Fruit fly (Drosophila melanogaster) whole organism, prepupa: ENCODE data around the gene Ldh.

Source experiments
- Blimp-1 ChIP-seq: fragments of 200-800 bp; sonication (Bioruptor generic); optimal IDR thresholded peaks from 3 replicates; lab custom pipeline; 2017; ENCODE audit warnings: missing biosample characterization, missing genetic modification characterization, mild to moderate bottlenecking, moderate library complexity, missing genetic modification reagents
- CG10631 ChIP-seq: fragments of 200-800 bp; sonication (Bioruptor generic); optimal IDR thresholded peaks from 2 replicates; lab custom pipeline; 2016; ENCODE audit warnings: missing biosample characterization, missing genetic modification characterization
- CG10669 ChIP-seq: fragments of 200-800 bp; sonication (Bioruptor generic); optimal IDR thresholded peaks from 3 replicates; lab custom pipeline; 2018; ENCODE audit warnings: missing biosample characterization, mild to moderate bottlenecking, missing genetic modification characterization, moderate library complexity
- CG11294 ChIP-seq: fragments of 200-800 bp; sonication (Bioruptor generic); IDR thresholded peaks from 2 replicates; pipeline ENCODE4 v1.3.6; 2022; ENCODE audit warnings: missing biosample characterization, missing genetic modification characterization
- CG11762 ChIP-seq: fragments of 200-800 bp; sonication (Bioruptor generic); optimal IDR thresholded peaks from 3 replicates; lab custom pipeline; 2016; ENCODE audit warnings: missing biosample characterization, missing genetic modification characterization; ENCODE audit not compliant: insufficient read depth
- CG11902 ChIP-seq: fragments of 200-800 bp; sonication (Bioruptor generic); optimal IDR thresholded peaks from 3 replicates; lab custom pipeline; 2016; ENCODE audit warnings: missing biosample characterization, missing genetic modification characterization
- CG15336 ChIP-seq: fragments of 200-800 bp; sonication (Bioruptor generic); IDR thresholded peaks from 2 replicates; pipeline ENCODE4 v1.3.6; 2022; ENCODE audit warnings: missing biosample characterization, missing genetic modification characterization
- CG1621 ChIP-seq: fragments of 200-800 bp; sonication (Bioruptor generic); optimal IDR thresholded peaks from 3 replicates; lab custom pipeline; 2018; ENCODE audit warnings: missing biosample characterization, mild to moderate bottlenecking, missing genetic modification characterization
- CG16779 ChIP-seq: fragments of 200-800 bp; sonication (Bioruptor generic); optimal IDR thresholded peaks from 3 replicates; lab custom pipeline; 2017; ENCODE audit warnings: missing biosample characterization, mild to moderate bottlenecking, missing genetic modification characterization
- CG3032 ChIP-seq: fragments of 200-800 bp; optimal IDR thresholded peaks from 2 replicates; lab custom pipeline; 2019; ENCODE audit warnings: missing biosample characterization, mild to moderate bottlenecking, missing genetic modification characterization, moderate library complexity
- CG31627 ChIP-seq: fragments of 200-800 bp; sonication (Bioruptor generic); optimal IDR thresholded peaks from 3 replicates; lab custom pipeline; 2016; ENCODE audit warnings: missing biosample characterization, missing genetic modification characterization
- CG4318 ChIP-seq: fragments of 200-800 bp; sonication (Bioruptor generic); optimal IDR thresholded peaks from 3 replicates; lab custom pipeline; 2017; ENCODE audit warnings: missing biosample characterization, mild to moderate bottlenecking, missing genetic modification characterization
- CG6276 ChIP-seq: fragments of 200-800 bp; sonication (Bioruptor generic); optimal IDR thresholded peaks from 2 replicates; lab custom pipeline; 2017; ENCODE audit warnings: missing biosample characterization, mild to moderate bottlenecking, missing genetic modification characterization
- CG6808 ChIP-seq: fragments of 200-800 bp; sonication (Bioruptor generic); optimal IDR thresholded peaks from 3 replicates; lab custom pipeline; 2017; ENCODE audit warnings: missing biosample characterization, missing genetic modification characterization, mild to moderate bottlenecking, moderate library complexity, missing genetic modification reagents
- CG6854 ChIP-seq: fragments of 200-800 bp; sonication (Bioruptor generic); optimal IDR thresholded peaks from 2 replicates; lab custom pipeline; 2017; ENCODE audit warnings: missing biosample characterization, mild to moderate bottlenecking, missing genetic modification characterization
- CG7368 ChIP-seq: fragments of 200-800 bp; sonication (Bioruptor generic); optimal IDR thresholded peaks from 3 replicates; lab custom pipeline; 2016; ENCODE audit warnings: missing biosample characterization, missing genetic modification characterization
- CG8319 ChIP-seq: fragments of 200-800 bp; sonication (Bioruptor generic); optimal IDR thresholded peaks from 3 replicates; lab custom pipeline; 2016; ENCODE audit warnings: missing biosample characterization, missing genetic modification characterization
- Eip78C ChIP-seq: fragments of 200-800 bp; sonication (Bioruptor generic); peaks from one replicate; lab custom pipeline; 2016; ENCODE audit warnings: missing biosample characterization, missing genetic modification characterization
- Eip93F ChIP-seq: fragments of 200-800 bp; sonication (Bioruptor generic); optimal IDR thresholded peaks from 2 replicates; lab custom pipeline; 2016; ENCODE audit warnings: missing biosample characterization, mild to moderate bottlenecking, missing genetic modification characterization
- Ets21C ChIP-seq: fragments of 200-800 bp; sonication (Bioruptor generic); optimal IDR thresholded peaks from 3 replicates; lab custom pipeline; 2016; ENCODE audit warnings: missing biosample characterization, missing genetic modification characterization
- Ets96B ChIP-seq: fragments of 200-800 bp; optimal IDR thresholded peaks from 2 replicates; lab custom pipeline; 2019; ENCODE audit warnings: missing biosample characterization, mild to moderate bottlenecking, missing genetic modification characterization, moderate library complexity
- Hr38 ChIP-seq: sonication (Bioruptor generic); optimal IDR thresholded peaks from 2 replicates; lab custom pipeline; 2016; ENCODE audit warnings: missing biosample characterization, missing genetic modification characterization
- Hr39 ChIP-seq: fragments of 200-800 bp; sonication (Bioruptor generic); optimal IDR thresholded peaks from 2 replicates; lab custom pipeline; 2016; ENCODE audit warnings: missing biosample characterization, missing genetic modification characterization
- Hr4 ChIP-seq: fragments of 200-800 bp; sonication (Bioruptor generic); optimal IDR thresholded peaks from 3 replicates; lab custom pipeline; 2016; ENCODE audit warnings: missing biosample characterization, missing genetic modification characterization
- Lpt ChIP-seq: fragments of 200-800 bp; sonication (Bioruptor generic); optimal IDR thresholded peaks from 3 replicates; lab custom pipeline; 2016; ENCODE audit warnings: missing biosample characterization, missing genetic modification characterization
- OdsH ChIP-seq: fragments of 200-800 bp; sonication (Bioruptor generic); optimal IDR thresholded peaks from 3 replicates; lab custom pipeline; 2016; ENCODE audit warnings: missing biosample characterization, missing genetic modification characterization
- Sox14 ChIP-seq: fragments of 200-800 bp; sonication (Bioruptor generic); optimal IDR thresholded peaks from 3 replicates; lab custom pipeline; 2016; ENCODE audit warnings: missing biosample characterization, missing genetic modification characterization
- Sox15 ChIP-seq: fragments of 200-800 bp; sonication (Bioruptor generic); optimal IDR thresholded peaks from 3 replicates; lab custom pipeline; 2016; ENCODE audit warnings: missing biosample characterization, missing genetic modification characterization
- achi ChIP-seq: fragments of 200-800 bp; sonication (Bioruptor generic); optimal IDR thresholded peaks from 3 replicates; lab custom pipeline; 2016; ENCODE audit warnings: missing biosample characterization, missing genetic modification characterization
- cyc ChIP-seq: fragments of 200-800 bp; sonication (Bioruptor generic); optimal IDR thresholded peaks from 3 replicates; lab custom pipeline; 2016; ENCODE audit warnings: missing biosample characterization, missing genetic modification characterization
- dsx ChIP-seq: fragments of 200-800 bp; optimal IDR thresholded peaks from 3 replicates; lab custom pipeline; 2019; ENCODE audit warnings: missing biosample characterization, mild to moderate bottlenecking, missing genetic modification characterization, moderate library complexity; ENCODE audit not compliant: poor library complexity, severe bottlenecking
- esn ChIP-seq: fragments of 200-800 bp; sonication (Bioruptor generic); optimal IDR thresholded peaks from 2 replicates; lab custom pipeline; 2016; ENCODE audit warnings: missing biosample characterization, mild to moderate bottlenecking, missing genetic modification characterization, moderate library complexity
- fd85E ChIP-seq: fragments of 200-800 bp; sonication (Bioruptor generic); optimal IDR thresholded peaks from 3 replicates; lab custom pipeline; 2016; ENCODE audit warnings: missing biosample characterization, missing genetic modification characterization
- fkh ChIP-seq: fragments of 200-800 bp; sonication (Bioruptor generic); optimal IDR thresholded peaks from 3 replicates; lab custom pipeline; 2017; ENCODE audit warnings: missing biosample characterization, mild to moderate bottlenecking, missing genetic modification characterization, moderate library complexity
- lz ChIP-seq: fragments of 200-800 bp; sonication (Bioruptor generic); optimal IDR thresholded peaks from 3 replicates; lab custom pipeline; 2016; ENCODE audit warnings: missing biosample characterization, missing genetic modification characterization
- net ChIP-seq: fragments of 200-800 bp; sonication (Bioruptor generic); optimal IDR thresholded peaks from 3 replicates; lab custom pipeline; 2016; ENCODE audit warnings: missing biosample characterization, missing genetic modification characterization
- pdm3 ChIP-seq: fragments of 200-800 bp; sonication (Bioruptor generic); optimal IDR thresholded peaks from 3 replicates; lab custom pipeline; 2016; ENCODE audit warnings: missing biosample characterization, missing genetic modification characterization
- spab ChIP-seq: fragments of 200-800 bp; sonication (Bioruptor generic); optimal IDR thresholded peaks from 2 replicates; lab custom pipeline; 2017; ENCODE audit warnings: missing biosample characterization, mild to moderate bottlenecking, missing genetic modification characterization, missing genetic modification reagents
- ss ChIP-seq, 2 experiments: fragments of 200-800 bp; sonication (Bioruptor generic); optimal IDR thresholded peaks; 2 replicates in 1 of 2; 3 replicates in 1 of 2; lab custom pipeline; 2017 to 2018; ENCODE audit warnings: mild to moderate bottlenecking in 2 of 2, missing biosample characterization in 2 of 2, missing genetic modification characterization in 2 of 2, moderate library complexity in 1 of 2
- svp ChIP-seq: fragments of 200-800 bp; sonication (Bioruptor generic); peaks from one replicate; lab custom pipeline; 2016; ENCODE audit warnings: missing biosample characterization, missing genetic modification characterization
- topi ChIP-seq: fragments of 200-800 bp; sonication (Bioruptor generic); optimal IDR thresholded peaks from 3 replicates; lab custom pipeline; 2016; ENCODE audit warnings: missing biosample characterization, missing genetic modification characterization
- vri ChIP-seq: fragments of 200-800 bp; sonication (Bioruptor generic); optimal IDR thresholded peaks from 3 replicates; lab custom pipeline; 2016; ENCODE audit warnings: missing biosample characterization, mild to moderate bottlenecking, missing genetic modification characterization

Ldh gene

dm6 chr3L:6262076-6262504 lies 404 bp downstream of the Ldh start:
- TF ChIP-seq CG31627 (GFP tag; lab: Kevin White, UChicago): no peak

- TF ChIP-seq fd85E (GFP tag; lab: Kevin White, UChicago) (no peak), Eip93F (GFP tag; lab: Kevin White, UChicago) (no peak), CG6808 (no peak), CG7368 (GFP tag; lab: Kevin White, UChicago) (no peak), CG15336 (no peak), Hr4 (no peak), Ets21C (no peak)
Measured at dm6 chr3L:6261230-6261629, 1.3 kb downstream of the Ldh start.

- TF ChIP-seq spab (GFP tag; lab: Kevin White, UChicago): no peak
- no peak for TF ChIP-seq CG1621 (tag; lab: Kevin White, UChicago)
- TF ChIP-seq vri (GFP tag; lab: Kevin White, UChicago): no peak
- TF ChIP-seq net: no peak
- no peak for TF ChIP-seq esn (GFP tag; lab: Kevin White, UChicago)
- TF ChIP-seq Blimp-1 (GFP tag; lab: Kevin White, UChicago): no peak
- TF ChIP-seq Sox15 (GFP tag; lab: Kevin White, UChicago): no peak
- no peak for TF ChIP-seq pdm3 (GFP tag; lab: Kevin White, UChicago)
- no peak for TF ChIP-seq CG11294 (GFP tag; lab: Robert Waterston, UW)
- no peak for TF ChIP-seq ss (GFP tag; optimal IDR thresholded peaks at IDR 0.05; lab: Kevin White, UChicago)
- TF ChIP-seq lz: no peak
Measured at dm6 chr3L:6258660-6259059, 3.8 kb downstream of the Ldh start, which contains the start of gene CG10163. Gene CG10163, minus strand, starts transcription at chr3L:6258760.

DNA sequence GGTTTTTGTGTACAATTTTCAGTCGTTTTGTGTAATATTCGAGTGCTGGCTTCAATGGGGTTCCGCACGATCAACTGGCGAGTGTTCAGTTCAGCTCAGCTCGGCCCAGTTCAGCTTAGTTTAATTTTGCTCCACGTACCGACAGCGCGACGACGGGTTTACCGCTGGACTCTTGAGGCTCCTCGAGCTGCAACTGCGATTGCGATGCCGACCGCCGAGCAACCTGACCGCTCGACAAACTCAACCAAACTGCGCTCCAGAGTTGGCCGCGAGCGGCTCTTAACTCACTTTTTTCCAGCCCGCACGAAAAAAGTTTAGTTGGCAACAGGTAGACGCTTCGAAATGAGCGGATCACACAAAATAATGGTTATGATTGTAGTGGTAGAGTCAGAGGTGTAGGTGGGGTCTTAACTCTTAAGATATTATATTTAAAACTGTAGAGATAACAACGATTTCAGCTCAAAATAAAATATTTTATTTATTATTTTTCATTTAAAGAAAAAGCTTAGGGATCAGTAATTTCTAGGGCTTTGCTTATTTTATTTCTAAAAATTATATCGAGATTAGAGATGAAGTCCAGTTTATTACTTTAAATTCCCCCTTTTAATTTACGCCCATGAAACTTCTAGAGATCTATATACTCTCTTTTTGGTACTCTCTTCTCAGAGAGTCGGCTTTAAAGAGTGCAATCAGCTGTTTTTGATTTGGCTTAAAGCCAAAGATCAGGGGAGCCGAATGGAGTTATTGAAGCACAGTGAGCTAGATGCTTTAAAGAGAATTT lies 5.9 kb downstream of the Ldh start, which contains the start of gene Best2:
Gene Best2 (minus strand): TSS at position 258 of the 781 bp plus-strand sequence.
- TF ChIP-seq pdm3 (GFP tag; lab: Kevin White, UChicago) (peak; percentile 93), CG15336 (peak; percentile 97), CG11902 (GFP tag; lab: Kevin White, UChicago) (peak; percentile 89), CG6276 (GFP tag; lab: Kevin White, UChicago) (peak; percentile 90), CG6854 (GFP tag; lab: Kevin White, UChicago) (peak; percentile 91), Sox14 (GFP tag; lab: Kevin White, UChicago) (peak; percentile 93), Ets21C (peak; percentile 92), topi (GFP tag; lab: Kevin White, UChicago) (peak; percentile 96), Hr39 (GFP tag; lab: Kevin White, UChicago) (peak; percentile 91), CG10631 (GFP tag; lab: Kevin White, UChicago) (peak; percentile 90), achi (peak; percentile 93), esn (GFP tag; lab: Kevin White, UChicago) (peak; percentile 98), CG1621 (tag; lab: Kevin White, UChicago) (peak; percentile 61), OdsH (GFP tag; lab: Kevin White, UChicago) (peak; percentile 94), Sox15 (GFP tag; lab: Kevin White, UChicago) (peak; percentile 92), fkh (GFP tag; lab: Kevin White, UChicago) (peak; percentile 23), CG10669 (peak; percentile 89), cyc (GFP tag; lab: Kevin White, UChicago) (peak; percentile 90), CG11294 (GFP tag; lab: Robert Waterston, UW) (peak; percentile 88), dsx (GFP tag; lab: Kevin White, UChicago) (peak; percentile 93), Eip78C (GFP tag; lab: Kevin White, UChicago) (peak; percentile 99), CG4318 (GFP tag; lab: Kevin White, UChicago) (peak; percentile 86), Lpt (GFP tag; lab: Kevin White, UChicago) (peak; percentile 78), CG3032 (tag; lab: Kevin White, UChicago) (peak; percentile 94), svp (GFP tag; lab: Kevin White, UChicago) (peak; percentile 98), CG11762 (GFP tag; lab: Kevin White, UChicago) (peak; percentile 88), vri (GFP tag; lab: Kevin White, UChicago) (peak; percentile 91), Ets96B (tag; lab: Kevin White, UChicago) (peak; percentile 93), Hr38 (GFP tag; lab: Kevin White, UChicago) (no peak), fd85E (GFP tag; lab: Kevin White, UChicago) (peak; percentile 73), CG8319 (GFP tag; lab: Kevin White, UChicago) (peak; percentile 84), ss (GFP tag; optimal IDR thresholded peaks at IDR 0.05; lab: Kevin White, UChicago) (peak; percentile 93 to 96), CG31627 (GFP tag; lab: Kevin White, UChicago) (peak; percentile 94), CG16779 (peak; percentile 82), Eip93F (GFP tag; lab: Kevin White, UChicago) (peak; percentile 86)
